Worm (Caenorhabditis elegans) whole organism, L4 larva: ENCODE measurements around the gene cpd-2.

Experiments used
- ZK546.5 ChIP-seq, 2 experiments: sonication (generic microtip); optimal IDR thresholded peaks; 2 replicates each; lab custom pipeline; 2017; ENCODE audit warnings: missing biosample characterization in 2 of 2, missing genetic modification characterization in 2 of 2
- ceh-82 ChIP-seq: sonication (generic microtip); optimal IDR thresholded peaks from 2 replicates; lab custom pipeline; 2017; ENCODE audit warnings: missing biosample characterization, missing genetic modification characterization
- ces-1 ChIP-seq: fragments of 150-350 bp; sonication (generic microtip); optimal IDR thresholded peaks from 4 replicates; lab custom pipeline; 2014; ENCODE audit warnings: missing biosample characterization, missing genetic modification reagents, missing genetic modification characterization
- egl-27 ChIP-seq: sonication (generic microtip); optimal IDR thresholded peaks from 3 replicates; lab custom pipeline; 2017; ENCODE audit warnings: missing biosample characterization, missing genetic modification reagents, missing genetic modification characterization
- fkh-10 ChIP-seq: fragments of 150-350 bp; optimal IDR thresholded peaks from 2 replicates; lab custom pipeline; 2014; ENCODE audit warnings: missing biosample characterization, missing genetic modification reagents, missing genetic modification characterization
- nhr-10 ChIP-seq: fragments of 150-350 bp; optimal IDR thresholded peaks from 2 replicates; lab custom pipeline; 2014; ENCODE audit warnings: missing biosample characterization, missing genetic modification characterization
- nhr-11 ChIP-seq: fragments of 150-350 bp; optimal IDR thresholded peaks from 2 replicates; lab custom pipeline; 2014; ENCODE audit warnings: missing biosample characterization, missing genetic modification characterization
- nhr-25 ChIP-seq: sonication (generic microtip); optimal IDR thresholded peaks from 2 replicates; lab custom pipeline; 2017; ENCODE audit warnings: missing genetic modification characterization, mild to moderate bottlenecking, missing compliant biosample characterization, antibody characterized with exemption, moderate library complexity, borderline replicate concordance; ENCODE audit not compliant: insufficient read depth
- unc-62 ChIP-seq, 3 experiments: fragments of 150-350 bp in 1 of 3; sonication (generic microtip); optimal IDR thresholded peaks in 2 of 3; peaks in 1 of 3; 1 replicate in 1 of 3; 2 replicates in 2 of 3; lab custom pipeline; 2014 to 2017; ENCODE audit warnings: missing biosample characterization in 3 of 3, missing genetic modification characterization in 3 of 3, missing genetic modification reagents in 3 of 3, missing genotype in 1 of 3

ce11 chrX:16024558-16024957, 25.1 kb upstream of the cpd-2 start:
- no peak for TF ChIP-seq unc-62 (GFP tag; optimal IDR thresholded peaks at IDR 0.05 in 1 of 2; lab: Kevin White, UChicago)
- TF ChIP-seq unc-62 (tag; optimal IDR thresholded peaks at IDR 0.05; lab: Kevin White, UChicago), result no peak
- TF ChIP-seq fkh-10 (GFP tag; lab: Kevin White, UChicago), result peak; percentile 61
- TF ChIP-seq nhr-10 (tag; lab: Kevin White, UChicago), result peak; percentile 76
- TF ChIP-seq ces-1 (GFP tag; lab: Kevin White, UChicago), result no peak
- no peak for TF ChIP-seq ceh-82 (tag; lab: Kevin White, UChicago)
- peak; percentile 91 for TF ChIP-seq nhr-11 (tag; lab: Kevin White, UChicago)
- TF ChIP-seq egl-27, result no peak
- no peak for TF ChIP-seq ZK546.5 (tag; optimal IDR thresholded peaks at IDR 0.05; lab: Kevin White, UChicago)
- TF ChIP-seq nhr-25 (tag; lab: Kevin White, UChicago), result no peak
